Worm (Caenorhabditis elegans): ENCODE data around the gene F02C9.2.
"Not testable (repeated sequence)": the region's sequence is repeated elsewhere in the genome, so short reads cannot be mapped to it uniquely, and the experiment has no call there.

Gene F02C9.2

DNA sequence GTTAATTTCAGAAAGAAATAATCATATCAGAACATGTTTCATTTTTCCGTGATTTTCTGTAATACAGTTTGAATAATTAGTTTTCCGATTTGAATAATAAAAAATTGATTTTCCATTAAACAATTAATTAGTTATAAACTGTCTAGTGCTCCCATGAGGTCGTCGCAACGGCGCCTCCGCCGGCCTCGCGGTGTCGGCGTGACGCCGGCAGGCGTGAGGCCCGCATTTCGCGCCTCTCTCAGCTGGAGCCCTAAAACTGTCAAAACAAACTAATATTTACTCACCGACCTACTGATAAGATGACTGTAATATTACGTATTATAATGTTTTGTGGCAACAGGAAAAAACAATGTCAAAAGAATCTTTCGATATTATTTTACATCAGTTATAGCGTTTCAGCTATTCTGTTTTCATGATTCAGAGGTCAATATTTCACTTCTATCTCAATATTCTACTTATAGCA, at the start of gene F02C9.2:
F02C9.2 (plus strand) TSS at position 413 of the 463 bp plus-strand sequence.
- TF ChIP-seq med-1 (GFP tag; optimal IDR thresholded peaks at IDR 0.05; ENCODE audit: insufficient read depth), result no peak
- TF ChIP-seq T22C8.4 (GFP tag; IDR thresholded peaks at IDR 0.05), result no peak
- TF ChIP-seq cog-1 (tag; optimal IDR thresholded peaks at IDR 0.05), result no peak
- TF ChIP-seq tab-1 (GFP tag; IDR thresholded peaks at IDR 0.05), result no peak
- no peak for TF ChIP-seq flt-1 (GFP tag; IDR thresholded peaks at IDR 0.05)

DNA sequence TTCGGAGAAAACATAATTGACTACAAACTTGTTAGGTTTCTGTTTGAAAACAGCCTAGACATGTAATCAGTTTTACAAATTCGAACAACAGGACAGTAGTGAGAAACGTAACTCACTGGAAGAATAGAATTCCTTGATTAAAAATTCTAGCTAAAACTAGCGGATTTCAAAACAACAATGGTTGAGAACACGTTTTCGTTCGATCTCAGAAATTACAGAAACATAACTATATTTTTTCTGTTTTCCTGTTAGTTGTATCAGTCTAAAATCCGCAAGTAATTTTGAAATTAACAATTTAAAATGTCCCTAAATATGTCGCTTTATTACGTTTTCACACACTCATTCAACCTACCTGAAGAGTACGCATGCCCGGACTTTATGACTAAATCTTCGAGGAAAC, 47.2 kb upstream of the F02C9.2 start, which contains the start of gene srt-8:
srt-8 (plus strand) TSS at position 301 of the 400 bp plus-strand sequence.
- TF ChIP-seq cog-1 (tag; optimal IDR thresholded peaks at IDR 0.05) (no peak), klf-2 (GFP tag; conservative IDR thresholded peaks at IDR 0.05) (no peak), ztf-29 (GFP tag; IDR thresholded peaks at IDR 0.05) (no peak), ref-1 (GFP tag; conservative IDR thresholded peaks at IDR 0.05) (no peak), flt-1 (GFP tag; IDR thresholded peaks at IDR 0.05) (no peak), T22C8.4 (GFP tag; IDR thresholded peaks at IDR 0.05) (no peak), ztf-23 (GFP tag; IDR thresholded peaks at IDR 0.05) (no peak), tab-1 (GFP tag; IDR thresholded peaks at IDR 0.05) (no peak), med-1 (GFP tag; optimal IDR thresholded peaks at IDR 0.05; ENCODE audit: insufficient read depth) (no peak)

DNA sequence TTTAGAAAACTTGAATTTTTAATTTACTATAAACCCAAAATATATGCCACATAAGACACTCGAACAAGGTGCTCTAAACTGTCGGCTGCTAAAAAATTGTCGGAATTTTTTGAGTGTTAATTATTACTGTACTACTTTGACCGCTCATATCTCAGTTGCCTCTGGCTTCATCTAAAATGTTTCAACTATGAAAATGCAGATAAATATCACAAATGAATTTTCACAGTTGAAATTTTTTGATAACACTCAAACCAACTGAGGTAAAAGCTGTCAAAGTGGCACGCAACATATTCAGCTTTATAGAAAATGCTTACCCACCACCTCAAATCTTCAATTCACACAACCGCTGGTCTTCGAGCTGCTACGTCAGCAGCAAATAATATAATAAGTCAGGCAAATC, 44.7 kb upstream of the F02C9.2 start, which contains the start of gene acs-21:
acs-21 (plus strand) TSS at position 301 of the 400 bp plus-strand sequence.
- no peak for TF ChIP-seq cog-1 (tag; optimal IDR thresholded peaks at IDR 0.05)
- no peak for TF ChIP-seq med-1 (GFP tag; optimal IDR thresholded peaks at IDR 0.05; ENCODE audit: insufficient read depth)
- no peak for TF ChIP-seq tab-1 (GFP tag; IDR thresholded peaks at IDR 0.05)
- no peak for TF ChIP-seq klf-2 (GFP tag; conservative IDR thresholded peaks at IDR 0.05)
- TF ChIP-seq ref-1 (GFP tag; conservative IDR thresholded peaks at IDR 0.05), result no peak
- no peak for TF ChIP-seq flt-1 (GFP tag; IDR thresholded peaks at IDR 0.05)
- no peak for TF ChIP-seq ztf-23 (GFP tag; IDR thresholded peaks at IDR 0.05)
- TF ChIP-seq T22C8.4 (GFP tag; IDR thresholded peaks at IDR 0.05), result no peak
- no peak for TF ChIP-seq ztf-29 (GFP tag; IDR thresholded peaks at IDR 0.05)

DNA sequence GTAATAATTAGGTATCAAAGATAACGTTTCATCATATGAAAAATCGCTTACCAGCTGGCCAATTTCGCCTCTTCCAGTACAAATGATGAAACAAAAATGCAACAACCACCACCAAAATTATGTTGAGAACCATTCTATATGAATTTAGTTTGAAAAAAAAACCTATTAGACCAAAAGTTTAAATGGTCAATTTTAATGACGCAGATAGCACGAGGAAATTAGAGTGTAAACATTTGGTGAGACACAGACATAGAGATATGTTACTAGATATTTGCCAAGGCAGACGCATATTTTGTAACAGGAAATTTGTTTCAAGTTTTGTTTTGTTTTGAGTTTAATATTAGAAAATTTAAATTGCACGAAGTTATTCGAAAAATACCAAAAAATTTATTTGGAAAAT, 39.2 kb upstream of the F02C9.2 start, which contains the start of gene cyp-33C9:
cyp-33C9 (minus strand) TSS at position 211 of the 400 bp plus-strand sequence.
- no peak for TF ChIP-seq ref-1 (GFP tag; conservative IDR thresholded peaks at IDR 0.05)
- no peak for TF ChIP-seq ztf-23 (GFP tag; IDR thresholded peaks at IDR 0.05)
- no peak for TF ChIP-seq med-1 (GFP tag; optimal IDR thresholded peaks at IDR 0.05; ENCODE audit: insufficient read depth)
- no peak for TF ChIP-seq flt-1 (GFP tag; IDR thresholded peaks at IDR 0.05)
- no peak for TF ChIP-seq ztf-29 (GFP tag; IDR thresholded peaks at IDR 0.05)
- no peak for TF ChIP-seq tab-1 (GFP tag; IDR thresholded peaks at IDR 0.05)
- TF ChIP-seq T22C8.4 (GFP tag; IDR thresholded peaks at IDR 0.05), result no peak
- no peak for TF ChIP-seq cog-1 (tag; optimal IDR thresholded peaks at IDR 0.05)
- TF ChIP-seq klf-2 (GFP tag; conservative IDR thresholded peaks at IDR 0.05), result no peak

DNA sequence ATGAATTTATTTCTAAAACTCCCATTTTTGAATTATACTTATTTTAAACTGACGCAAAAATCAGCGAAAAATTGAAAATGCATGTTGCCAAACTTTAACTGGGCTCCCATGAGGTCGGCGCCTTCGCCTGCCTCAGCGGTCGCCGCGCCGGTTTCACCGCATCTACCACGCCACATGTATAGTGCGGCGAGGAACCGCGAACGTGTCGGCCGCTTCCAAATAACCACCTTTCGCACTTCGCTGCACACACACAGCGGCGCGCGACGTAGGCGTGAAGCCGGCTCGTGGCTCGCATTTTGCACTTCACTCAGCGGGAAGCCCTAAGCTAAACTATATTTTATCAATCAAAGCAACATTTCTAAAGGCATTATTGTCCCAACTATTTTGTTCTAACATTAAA, 33.0 kb upstream of the F02C9.2 start:
- TF ChIP-seq med-1 (GFP tag; optimal IDR thresholded peaks at IDR 0.05; ENCODE audit: insufficient read depth) (no peak), ztf-29 (GFP tag; IDR thresholded peaks at IDR 0.05) (no peak), ztf-23 (GFP tag; IDR thresholded peaks at IDR 0.05) (no peak), klf-2 (GFP tag; conservative IDR thresholded peaks at IDR 0.05) (no peak), flt-1 (GFP tag; IDR thresholded peaks at IDR 0.05) (no peak), cog-1 (tag; optimal IDR thresholded peaks at IDR 0.05) (no peak), tab-1 (GFP tag; IDR thresholded peaks at IDR 0.05) (no peak), T22C8.4 (GFP tag; IDR thresholded peaks at IDR 0.05) (no peak)

DNA sequence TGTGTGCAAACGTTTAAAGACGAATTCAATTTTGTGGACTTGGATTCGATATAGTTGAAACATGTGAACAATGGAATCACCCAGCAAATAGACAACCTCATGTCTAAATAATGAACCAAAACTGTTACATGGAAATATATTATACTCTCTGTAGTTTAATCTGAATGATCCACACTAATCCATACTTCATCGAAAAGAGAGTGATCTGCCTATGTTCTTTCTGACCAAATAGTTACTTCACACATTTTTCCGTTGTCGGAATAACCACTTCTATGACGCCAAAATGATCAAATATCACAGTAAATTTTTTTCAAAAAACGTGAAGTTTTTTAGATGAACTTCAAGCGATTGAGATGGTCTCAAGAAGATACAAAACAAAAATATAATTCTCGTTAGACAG, 31.5 kb upstream of the F02C9.2 start, which contains the start of gene Y73C8C.4:
Y73C8C.4 (minus strand) TSS at position 101 of the 400 bp plus-strand sequence.
- TF ChIP-seq cog-1 (tag; optimal IDR thresholded peaks at IDR 0.05); ztf-29 (GFP tag; IDR thresholded peaks at IDR 0.05); tab-1 (GFP tag; IDR thresholded peaks at IDR 0.05): not testable (repeated sequence)

DNA sequence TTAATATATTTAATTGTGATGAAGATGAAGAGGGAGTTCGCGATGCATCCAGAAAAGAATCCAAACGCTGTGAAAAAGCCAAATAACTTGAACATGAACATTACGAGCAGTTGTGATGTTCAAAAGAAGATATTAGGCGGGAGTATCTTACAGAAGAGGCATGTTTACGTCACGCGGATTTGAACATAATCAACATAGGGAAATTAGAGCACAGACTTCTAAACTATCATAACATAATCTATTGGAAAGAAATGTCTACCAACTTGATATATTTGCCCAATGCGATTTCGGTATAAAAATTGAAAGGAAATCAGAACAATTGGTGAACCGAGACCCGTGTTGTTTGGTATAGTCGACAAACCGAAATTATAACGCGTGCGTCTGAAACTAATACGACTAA, 29.4 kb upstream of the F02C9.2 start, which contains the start of gene str-66:
str-66 (minus strand) TSS at position 101 of the 400 bp plus-strand sequence.
- TF ChIP-seq ref-1 (GFP tag; conservative IDR thresholded peaks at IDR 0.05), result no peak
- no peak for TF ChIP-seq T22C8.4 (GFP tag; IDR thresholded peaks at IDR 0.05)
- no peak for TF ChIP-seq klf-2 (GFP tag; conservative IDR thresholded peaks at IDR 0.05)
- no peak for TF ChIP-seq tab-1 (GFP tag; IDR thresholded peaks at IDR 0.05)
- TF ChIP-seq ztf-23 (GFP tag; IDR thresholded peaks at IDR 0.05), result no peak
- TF ChIP-seq ztf-29 (GFP tag; IDR thresholded peaks at IDR 0.05), result no peak
- no peak for TF ChIP-seq cog-1 (tag; optimal IDR thresholded peaks at IDR 0.05)
- TF ChIP-seq flt-1 (GFP tag; IDR thresholded peaks at IDR 0.05), result no peak
- TF ChIP-seq med-1 (GFP tag; optimal IDR thresholded peaks at IDR 0.05; ENCODE audit: insufficient read depth), result no peak

DNA sequence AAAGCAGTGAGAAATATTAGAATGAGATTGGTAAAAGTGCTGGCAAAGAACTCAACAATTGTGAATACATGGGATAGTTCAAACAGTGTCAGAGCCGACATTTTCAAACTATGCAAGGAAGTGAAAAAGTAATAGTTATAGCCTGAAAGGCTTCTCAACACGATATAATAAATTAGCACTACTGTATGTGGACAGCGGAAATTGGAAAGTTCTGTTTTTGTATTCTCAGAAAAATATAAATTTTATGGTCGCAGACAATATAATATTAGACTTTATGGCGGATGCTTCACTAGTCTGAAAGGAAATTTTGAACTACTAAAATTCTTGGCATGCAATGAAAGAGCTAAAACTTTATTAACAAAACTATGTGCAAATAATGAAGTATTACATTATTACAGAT, 27.7 kb upstream of the F02C9.2 start, which contains the start of gene str-69:
str-69 (minus strand) TSS at position 101 of the 400 bp plus-strand sequence.
- TF ChIP-seq cog-1 (tag; optimal IDR thresholded peaks at IDR 0.05) (no peak), flt-1 (GFP tag; IDR thresholded peaks at IDR 0.05) (no peak)

DNA sequence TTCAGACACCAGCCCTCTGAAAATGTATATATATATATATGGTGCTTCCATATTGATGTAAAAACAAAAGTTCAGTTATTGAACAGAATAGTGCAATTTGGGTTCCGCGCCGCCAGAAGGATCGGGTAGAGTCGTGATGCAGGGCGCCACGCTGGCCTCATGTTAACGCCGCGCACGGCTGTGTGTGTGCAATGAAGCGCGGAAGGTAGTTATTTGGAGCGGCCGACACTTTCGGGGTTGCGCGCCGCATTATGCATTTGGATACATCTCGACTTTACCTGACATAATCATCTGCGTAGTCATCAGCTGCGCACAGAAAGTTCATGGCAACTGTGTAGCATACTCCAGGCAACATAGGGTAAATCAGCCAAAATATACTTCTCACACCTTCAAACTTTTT, 26.7 kb upstream of the F02C9.2 start:
- TF ChIP-seq ztf-23 (GFP tag; IDR thresholded peaks at IDR 0.05) (no peak), klf-2 (GFP tag; conservative IDR thresholded peaks at IDR 0.05) (no peak), tab-1 (GFP tag; IDR thresholded peaks at IDR 0.05) (no peak), flt-1 (GFP tag; IDR thresholded peaks at IDR 0.05) (no peak), T22C8.4 (GFP tag; IDR thresholded peaks at IDR 0.05) (no peak), ref-1 (GFP tag; conservative IDR thresholded peaks at IDR 0.05) (no peak), cog-1 (tag; optimal IDR thresholded peaks at IDR 0.05) (no peak), med-1 (GFP tag; optimal IDR thresholded peaks at IDR 0.05; ENCODE audit: insufficient read depth) (no peak), ztf-29 (GFP tag; IDR thresholded peaks at IDR 0.05) (no peak)

DNA sequence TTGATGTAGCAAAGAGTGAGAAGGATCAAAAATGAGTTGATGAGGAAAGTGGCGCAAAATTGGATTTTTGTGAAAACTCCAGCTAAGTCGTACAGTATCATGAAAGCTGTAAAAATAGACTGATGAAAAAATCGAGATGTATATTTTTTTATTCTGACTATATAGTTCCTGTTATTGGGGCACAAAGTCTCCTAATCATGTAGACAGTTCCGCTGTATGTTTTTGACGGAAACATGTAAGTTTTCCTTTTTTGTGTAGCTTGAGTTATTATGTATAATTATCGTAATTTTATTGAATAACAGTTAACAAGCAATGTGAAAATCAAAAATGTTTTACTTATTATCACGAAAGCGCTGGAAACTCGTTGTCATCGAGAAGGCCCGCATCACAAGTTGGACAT, 26.1 kb upstream of the F02C9.2 start, which contains the start of gene str-68:
str-68 (minus strand) TSS at position 101 of the 400 bp plus-strand sequence.
- TF ChIP-seq cog-1 (tag; optimal IDR thresholded peaks at IDR 0.05), result no peak
- TF ChIP-seq ref-1 (GFP tag; conservative IDR thresholded peaks at IDR 0.05), result no peak
